Worm (Caenorhabditis elegans) whole organism, L1 larva: ENCODE results near the gene act-2.

Experiments
- ama-1 ChIP-seq: fragments of 150-350 bp; optimal IDR thresholded peaks from 2 replicates; lab custom pipeline; 2014
- ceh-82 ChIP-seq, 3 experiments: fragments of 150-350 bp in 1 of 3; sonication (generic microtip) in 2 of 3; optimal IDR thresholded peaks; 2 replicates each; lab custom pipeline; 2014 to 2017; ENCODE audit warnings: missing biosample characterization in 3 of 3, missing genetic modification characterization in 3 of 3
- ceh-88 ChIP-seq: fragments of 200-800 bp; sonication (Bioruptor generic); IDR thresholded peaks from 2 replicates; pipeline ENCODE4 v1.3.6; 2022; ENCODE audit warnings: missing genetic modification characterization, missing compliant biosample characterization
- dpl-1 ChIP-seq, 3 experiments: fragments of 150-350 bp in 2 of 3; sonication (generic microtip) in 1 of 3; optimal IDR thresholded peaks; 2 replicates each; lab custom pipeline; 2014 to 2017; ENCODE audit warnings: missing biosample characterization in 3 of 3, missing genetic modification characterization in 3 of 3, missing genetic modification reagents in 3 of 3
- egl-13 ChIP-seq: sonication (generic microtip); optimal IDR thresholded peaks from 2 replicates; lab custom pipeline; 2016; ENCODE audit warnings: missing genotype, missing genetic modification reagents, missing genetic modification characterization, missing compliant biosample characterization
- irx-1 ChIP-seq: sonication (generic microtip); optimal IDR thresholded peaks from 2 replicates; lab custom pipeline; 2016; ENCODE audit warnings: missing genetic modification characterization, missing compliant biosample characterization
- lin-14 ChIP-seq: fragments of 200-800 bp; sonication (Bioruptor generic); optimal IDR thresholded peaks from 2 replicates; lab custom pipeline; 2018; ENCODE audit warnings: mild to moderate bottlenecking, missing genetic modification characterization, moderate library complexity, missing compliant biosample characterization
- lsy-2 ChIP-seq, 2 experiments: fragments of 150-350 bp; optimal IDR thresholded peaks; 2 replicates each; lab custom pipeline; 2014; ENCODE audit warnings: missing biosample characterization in 2 of 2, missing genetic modification characterization in 2 of 2
- nhr-237 ChIP-seq: fragments of 150-350 bp; optimal IDR thresholded peaks from 2 replicates; lab custom pipeline; 2014; ENCODE audit warnings: missing biosample characterization, missing genetic modification characterization
- nhr-77 ChIP-seq: fragments of 150-350 bp; optimal IDR thresholded peaks from 2 replicates; lab custom pipeline; 2014; ENCODE audit warnings: missing biosample characterization, missing genetic modification characterization
- pag-3 ChIP-seq: sonication (generic microtip); optimal IDR thresholded peaks from 2 replicates; lab custom pipeline; 2017; ENCODE audit warnings: missing genetic modification characterization, mild to moderate bottlenecking, missing compliant biosample characterization, antibody characterized with exemption, borderline replicate concordance; ENCODE audit not compliant: insufficient read depth
- rnt-1 ChIP-seq: sonication (generic microtip); optimal IDR thresholded peaks from 2 replicates; lab custom pipeline; 2016; ENCODE audit warnings: mild to moderate bottlenecking, missing genetic modification characterization, moderate library complexity, missing compliant biosample characterization
- ztf-4 ChIP-seq: fragments of 150-350 bp; optimal IDR thresholded peaks from 2 replicates; lab custom pipeline; 2014; ENCODE audit warnings: missing biosample characterization, missing genetic modification characterization

DNA sequence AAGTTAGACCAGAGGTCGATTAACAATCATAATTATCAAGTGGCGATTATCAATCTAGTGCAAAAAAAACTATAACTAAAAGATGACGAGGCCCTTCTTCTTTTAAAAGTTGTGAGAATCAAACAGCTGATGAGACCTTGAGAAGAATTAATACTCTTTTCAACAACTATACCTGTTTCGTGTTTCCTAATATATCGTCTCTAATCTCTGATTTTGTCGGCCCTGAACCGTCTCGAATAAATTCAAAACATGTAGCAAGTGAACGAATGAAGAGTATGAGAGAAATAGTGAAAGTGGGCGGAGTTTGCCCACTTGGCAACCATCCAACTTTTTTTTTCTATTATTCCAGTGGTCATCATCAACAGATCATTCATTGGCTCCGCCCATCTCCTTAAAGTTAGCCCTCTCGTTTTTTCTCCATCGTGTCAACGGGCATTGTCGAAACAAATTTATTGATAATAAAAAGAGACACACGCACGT is 9.6 kb upstream of the act-2 start, which contains the start of gene Y42A5A.1:
- TF ChIP-seq dpl-1 (GFP tag; optimal IDR thresholded peaks at IDR 0.05; lab: Kevin White, UChicago) (no peak), egl-13 (no peak), irx-1 (tag; lab: Kevin White, UChicago) (no peak), ztf-4 (tag; lab: Kevin White, UChicago) (no peak), ceh-88 (no peak), lsy-2 (tag; optimal IDR thresholded peaks at IDR 0.05; lab: Kevin White, UChicago) (peak in 1 of 2 experiments; percentile 24), ama-1 (no peak), nhr-237 (tag; lab: Kevin White, UChicago) (no peak), ceh-82 (tag; optimal IDR thresholded peaks at IDR 0.05; lab: Kevin White, UChicago) (no peak), rnt-1 (tag; lab: Kevin White, UChicago) (no peak), nhr-77 (tag; lab: Kevin White, UChicago) (no peak), pag-3 (tag; lab: Kevin White, UChicago) (no peak), lin-14 (GFP tag; lab: Kevin White, UChicago) (peak; percentile 31)
